Worm (Caenorhabditis elegans) whole organism, young adult: Measurements from ENCODE around the gene cct-7.
A peak's percentile ranks its signal among the peaks of the same experiment; 100 is the strongest.

ENCODE experiments used
- B0261.1 ChIP-seq: sonication (generic microtip); optimal IDR thresholded peaks from 2 replicates; lab custom pipeline; 2016; ENCODE audit warnings: mild to moderate bottlenecking, missing genetic modification characterization, moderate library complexity, missing compliant biosample characterization
- B0336.3 ChIP-seq: fragments of 200-800 bp; sonication (Bioruptor generic); IDR thresholded peaks from 2 replicates; pipeline ENCODE4 v1.3.6; 2022; ENCODE audit warnings: missing genetic modification characterization, missing compliant biosample characterization
- C06A6.2 ChIP-seq: fragments of 200-800 bp; sonication (Bioruptor generic); conservative IDR thresholded peaks from 2 replicates; pipeline ENCODE4 v1.3.6; 2022; ENCODE audit warnings: missing genetic modification characterization, missing compliant biosample characterization
- F10E7.11 ChIP-seq: sonication (generic microtip); optimal IDR thresholded peaks from 2 replicates; lab custom pipeline; 2017; ENCODE audit warnings: mild to moderate bottlenecking, missing genetic modification characterization, moderate library complexity, missing compliant biosample characterization
- F39B2.1 ChIP-seq: fragments of 200-800 bp; sonication (Bioruptor generic); IDR thresholded peaks from 2 replicates; pipeline ENCODE4 v1.3.6; 2022; ENCODE audit warnings: missing genetic modification reagents, missing genetic modification characterization, missing compliant biosample characterization
- F52B5.7 ChIP-seq: sonication (generic microtip); optimal IDR thresholded peaks from 2 replicates; lab custom pipeline; 2016; ENCODE audit warnings: mild to moderate bottlenecking, missing genetic modification characterization, missing compliant biosample characterization
- Y53F4B.3 ChIP-seq: fragments of 200-800 bp; sonication (Bioruptor generic); IDR thresholded peaks from 2 replicates; pipeline ENCODE4 v1.3.6; 2022; ENCODE audit warnings: missing genetic modification reagents, missing genetic modification characterization, missing compliant biosample characterization
- Y53G8AR.9 ChIP-seq: fragments of 200-800 bp; sonication (Bioruptor generic); conservative IDR thresholded peaks from 2 replicates; pipeline ENCODE4 v1.3.6; 2022; ENCODE audit warnings: missing genetic modification reagents, missing genetic modification characterization, missing compliant biosample characterization
- Y67H2A.10 ChIP-seq: fragments of 200-800 bp; sonication (Bioruptor generic); conservative IDR thresholded peaks from 2 replicates; pipeline ENCODE4 v1.3.6; 2022; ENCODE audit warnings: missing genetic modification reagents, missing genetic modification characterization, missing compliant biosample characterization
- attf-3 ChIP-seq: fragments of 200-800 bp; sonication (Bioruptor generic); conservative IDR thresholded peaks from 2 replicates; pipeline ENCODE4 v1.3.6; 2022; ENCODE audit warnings: missing genetic modification reagents, missing genetic modification characterization, missing compliant biosample characterization
- cebp-2 ChIP-seq: fragments of 200-800 bp; sonication (Bioruptor generic); IDR thresholded peaks from 2 replicates; pipeline ENCODE4 v1.3.6; 2022; ENCODE audit warnings: missing genetic modification characterization, missing compliant biosample characterization
- ceh-79 ChIP-seq: sonication (generic microtip); optimal IDR thresholded peaks from 2 replicates; lab custom pipeline; 2017; ENCODE audit warnings: mild to moderate bottlenecking, missing genetic modification characterization, missing compliant biosample characterization
- chd-7 ChIP-seq: sonication (generic microtip); optimal IDR thresholded peaks from 2 replicates; lab custom pipeline; 2016; ENCODE audit warnings: mild to moderate bottlenecking, missing genetic modification characterization, moderate library complexity, missing compliant biosample characterization
- dox-1 ChIP-seq: fragments of 200-800 bp; sonication (Bioruptor generic); IDR thresholded peaks from 2 replicates; pipeline ENCODE4 v1.3.6; 2022; ENCODE audit warnings: missing genetic modification reagents, missing genetic modification characterization, missing compliant biosample characterization
- dpff-1 ChIP-seq: sonication (generic microtip); optimal IDR thresholded peaks from 2 replicates; lab custom pipeline; 2017; ENCODE audit warnings: mild to moderate bottlenecking, missing genetic modification characterization, missing compliant biosample characterization
- egl-44 ChIP-seq: fragments of 200-800 bp; sonication (Bioruptor generic); IDR thresholded peaks from 2 replicates; pipeline ENCODE4 v1.3.6; 2022; ENCODE audit warnings: missing genetic modification reagents, missing genetic modification characterization, missing compliant biosample characterization
- egrh-3 ChIP-seq: fragments of 200-800 bp; sonication (Bioruptor generic); IDR thresholded peaks from 2 replicates; pipeline ENCODE4 v1.3.6; 2022; ENCODE audit warnings: missing genetic modification reagents, missing genetic modification characterization, missing compliant biosample characterization
- hlh-12 ChIP-seq: sonication (generic microtip); optimal IDR thresholded peaks from 2 replicates; lab custom pipeline; 2016; ENCODE audit warnings: missing genetic modification characterization, missing compliant biosample characterization
- hmg-1.2 ChIP-seq: fragments of 200-800 bp; sonication (Bioruptor generic); IDR thresholded peaks from 2 replicates; pipeline ENCODE4 v1.3.6; 2022; ENCODE audit warnings: missing genetic modification reagents, missing genetic modification characterization, missing compliant biosample characterization
- hsf-1 ChIP-seq: fragments of 200-800 bp; sonication (Bioruptor generic); IDR thresholded peaks from 2 replicates; pipeline ENCODE4 v1.3.6; 2022; ENCODE audit warnings: missing genetic modification reagents, missing genetic modification characterization, missing compliant biosample characterization
- let-526 ChIP-seq: fragments of 200-800 bp; sonication (Bioruptor generic); IDR thresholded peaks from 2 replicates; pipeline ENCODE4 v1.3.6; 2022; ENCODE audit warnings: missing genetic modification reagents, missing genetic modification characterization, missing compliant biosample characterization
- let-607 ChIP-seq, 2 experiments: fragments of 200-800 bp in 1 of 2; sonication (Bioruptor generic) in 1 of 2; sonication (generic microtip) in 1 of 2; optimal IDR thresholded peaks; 2 replicates each; lab custom pipeline; 2016 to 2018; ENCODE audit warnings: mild to moderate bottlenecking in 2 of 2, missing compliant biosample characterization in 2 of 2, missing genetic modification characterization in 2 of 2, moderate library complexity in 2 of 2, missing genotype in 1 of 2
- lin-40 ChIP-seq: sonication (generic microtip); optimal IDR thresholded peaks from 2 replicates; lab custom pipeline; 2016; ENCODE audit warnings: missing genetic modification characterization, mild to moderate bottlenecking, missing compliant biosample characterization, missing genotype, missing genetic modification reagents
- lin-54 ChIP-seq: fragments of 200-800 bp; sonication (Bioruptor generic); optimal IDR thresholded peaks from 2 replicates; lab custom pipeline; 2018; ENCODE audit warnings: mild to moderate bottlenecking, missing genetic modification characterization, missing compliant biosample characterization
- lsl-1 ChIP-seq: fragments of 200-800 bp; sonication (Bioruptor generic); optimal IDR thresholded peaks from 2 replicates; lab custom pipeline; 2018; ENCODE audit warnings: mild to moderate bottlenecking, missing genetic modification characterization, moderate library complexity, missing compliant biosample characterization
- lsy-27 ChIP-seq: sonication (generic microtip); optimal IDR thresholded peaks from 2 replicates; lab custom pipeline; 2017; ENCODE audit warnings: missing genetic modification characterization, mild to moderate bottlenecking, missing compliant biosample characterization, antibody characterized with exemption, missing genotype, borderline replicate concordance; ENCODE audit not compliant: insufficient read depth
- madf-10 ChIP-seq: sonication (generic microtip); optimal IDR thresholded peaks from 2 replicates; lab custom pipeline; 2016; ENCODE audit warnings: mild to moderate bottlenecking, missing genetic modification characterization, missing compliant biosample characterization
- madf-3 ChIP-seq: fragments of 200-800 bp; sonication (Bioruptor generic); IDR thresholded peaks from 2 replicates; pipeline ENCODE4 v1.3.6; 2022; ENCODE audit warnings: missing genetic modification reagents, missing genetic modification characterization, missing compliant biosample characterization
- madf-6 ChIP-seq: fragments of 200-800 bp; sonication (Bioruptor generic); IDR thresholded peaks from 2 replicates; pipeline ENCODE4 v1.3.6; 2022; ENCODE audit warnings: missing genetic modification reagents, missing genetic modification characterization, missing compliant biosample characterization
- madf-8 ChIP-seq: fragments of 200-800 bp; sonication (Bioruptor generic); conservative IDR thresholded peaks from 2 replicates; pipeline ENCODE4 v1.3.6; 2022; ENCODE audit warnings: missing genetic modification reagents, missing genetic modification characterization, missing compliant biosample characterization
- mcd-1 ChIP-seq: fragments of 200-800 bp; sonication (Bioruptor generic); IDR thresholded peaks from 2 replicates; pipeline ENCODE4 v1.3.6; 2022; ENCODE audit warnings: missing genetic modification reagents, missing genetic modification characterization, missing compliant biosample characterization
- mxl-1 ChIP-seq: sonication (generic microtip); optimal IDR thresholded peaks from 2 replicates; lab custom pipeline; 2016; ENCODE audit warnings: missing genetic modification characterization, missing compliant biosample characterization
- nhr-27 ChIP-seq: fragments of 200-800 bp; sonication (Bioruptor generic); optimal IDR thresholded peaks from 2 replicates; lab custom pipeline; 2018; ENCODE audit warnings: mild to moderate bottlenecking, missing genetic modification characterization, moderate library complexity, missing compliant biosample characterization
- pbrm-1 ChIP-seq: fragments of 200-800 bp; sonication (Bioruptor generic); IDR thresholded peaks from 2 replicates; pipeline ENCODE4 v1.3.6; 2022; ENCODE audit warnings: missing genetic modification reagents, missing genetic modification characterization, missing compliant biosample characterization
- pha-4 ChIP-seq: fragments of 150-350 bp; sonication (generic microtip); optimal IDR thresholded peaks from 2 replicates; lab custom pipeline; 2014; ENCODE audit warnings: missing biosample characterization, missing genetic modification reagents, missing genetic modification characterization
- repo-1 ChIP-seq: sonication (generic microtip); optimal IDR thresholded peaks from 2 replicates; lab custom pipeline; 2017; ENCODE audit warnings: mild to moderate bottlenecking, missing genetic modification characterization, missing compliant biosample characterization
- sea-2 ChIP-seq: fragments of 200-800 bp; sonication (Bioruptor generic); IDR thresholded peaks from 2 replicates; pipeline ENCODE4 v1.3.6; 2022; ENCODE audit warnings: missing genetic modification characterization, missing compliant biosample characterization
- snpc-1.3 ChIP-seq: sonication (generic microtip); optimal IDR thresholded peaks from 2 replicates; lab custom pipeline; 2017; ENCODE audit warnings: missing genetic modification characterization, mild to moderate bottlenecking, missing compliant biosample characterization, antibody characterized with exemption, moderate library complexity, missing genotype, missing genetic modification reagents; ENCODE audit not compliant: insufficient read depth
- snpc-4 ChIP-seq, 5 experiments: fragments of 150-350 bp in 1 of 5; sonication (generic microtip) in 4 of 5; optimal IDR thresholded peaks; 2 replicates each; lab custom pipeline; 2014 to 2018; ENCODE audit warnings: missing genetic modification characterization in 5 of 5, missing biosample characterization in 3 of 5, antibody characterized with exemption in 2 of 5, mild to moderate bottlenecking in 2 of 5, missing compliant biosample characterization in 2 of 5, missing genotype in 2 of 5, moderate library complexity in 2 of 5, missing genetic modification reagents in 1 of 5
- tbp1 ChIP-seq: fragments of 200-800 bp; sonication (Bioruptor generic); optimal IDR thresholded peaks from 2 replicates; lab custom pipeline; 2018; ENCODE audit warnings: mild to moderate bottlenecking, missing genetic modification characterization, missing compliant biosample characterization
- tlf-1 ChIP-seq: fragments of 200-800 bp; sonication (Bioruptor generic); optimal IDR thresholded peaks from 2 replicates; lab custom pipeline; 2018; ENCODE audit warnings: mild to moderate bottlenecking, missing genetic modification characterization, missing compliant biosample characterization
- zfh-2 ChIP-seq: fragments of 200-800 bp; sonication (Bioruptor generic); conservative IDR thresholded peaks from 2 replicates; pipeline ENCODE4 v1.3.6; 2022; ENCODE audit warnings: missing genetic modification reagents, missing genetic modification characterization, missing compliant biosample characterization
- zim-3 ChIP-seq: sonication (generic microtip); optimal IDR thresholded peaks from 2 replicates; lab custom pipeline; 2017; ENCODE audit warnings: mild to moderate bottlenecking, missing genetic modification characterization, moderate library complexity, missing compliant biosample characterization
- ztf-26 ChIP-seq: sonication (generic microtip); optimal IDR thresholded peaks from 2 replicates; lab custom pipeline; 2017; ENCODE audit warnings: missing genetic modification characterization, missing compliant biosample characterization
- ztf-28 ChIP-seq: fragments of 200-800 bp; sonication (Bioruptor generic); IDR thresholded peaks from 2 replicates; pipeline ENCODE4 v1.3.6; 2022; ENCODE audit warnings: missing genetic modification reagents, missing genetic modification characterization, missing compliant biosample characterization

Gene cct-7

DNA sequence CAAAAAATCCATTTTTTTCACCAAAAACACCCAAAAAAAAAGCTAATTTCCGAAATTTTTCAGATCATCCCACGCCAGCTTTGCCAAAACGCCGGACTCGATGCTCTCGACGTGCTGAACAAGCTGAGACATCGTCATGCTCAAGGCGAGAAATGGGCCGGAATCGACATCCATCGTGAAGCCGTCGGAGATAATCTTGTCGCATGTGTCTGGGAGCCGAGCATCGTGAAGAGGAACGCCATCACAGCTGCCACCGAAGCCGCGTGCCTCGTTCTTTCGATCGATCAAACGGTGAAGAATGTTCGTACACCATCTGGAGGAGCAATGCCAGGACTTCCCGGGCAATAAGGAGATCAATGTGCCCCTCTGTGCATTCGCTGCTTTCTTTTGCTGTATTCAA lies 2.8 kb downstream of the cct-7 start:
- no peak for TF ChIP-seq madf-8
- TF ChIP-seq zim-3 (tag; lab: Kevin White, UChicago): no peak
- TF ChIP-seq madf-3: 0 out of 2 replicates have a peak, but pooled peaks have one; percentile 65
- 0 out of 2 replicates have a peak, but pooled peaks have one; percentile 16 for TF ChIP-seq mcd-1
- no peak for TF ChIP-seq hlh-12 (tag; lab: Kevin White, UChicago)
- peak; percentile 74 for TF ChIP-seq zfh-2 (GFP tag; lab: Robert Waterston, UW)
- TF ChIP-seq F52B5.7 (tag; lab: Kevin White, UChicago): no peak
- no peak for TF ChIP-seq ztf-28 (GFP tag; lab: Robert Waterston, UW)

DNA sequence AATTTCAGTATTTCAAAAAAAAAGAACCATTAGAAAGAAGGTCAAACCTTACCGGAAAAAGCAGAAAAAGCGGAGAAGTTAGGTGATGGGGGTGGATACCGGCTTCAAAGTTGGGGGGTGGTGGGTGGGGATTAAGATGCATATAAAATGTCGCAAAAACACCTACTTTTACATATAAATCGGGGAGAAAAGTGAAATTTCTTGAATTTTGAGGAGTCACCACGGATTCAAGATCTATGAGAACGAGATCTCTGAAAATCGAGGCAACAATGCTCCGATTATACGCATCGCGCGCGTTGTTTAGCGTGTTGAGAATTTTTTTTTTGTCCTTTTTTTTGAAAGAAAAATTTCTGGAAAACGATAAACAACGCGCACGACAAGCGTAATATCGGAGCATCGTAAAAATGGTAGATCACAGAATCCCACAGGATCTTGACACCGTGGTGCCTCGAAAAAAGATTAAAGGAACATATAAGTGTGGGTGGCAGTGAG lies 3.5 kb downstream of the cct-7 start:
- TF ChIP-seq snpc-1.3: no peak
- peak; percentile 54 for TF ChIP-seq tlf-1 (GFP tag; lab: Kevin White, UChicago)
- no peak for TF ChIP-seq nhr-27
- peak; percentile 64 for TF ChIP-seq attf-3 (GFP tag; lab: Robert Waterston, UW)
- peak; percentile 59 for TF ChIP-seq ztf-26 (tag; lab: Kevin White, UChicago)
- TF ChIP-seq B0261.1 (tag; lab: Kevin White, UChicago): peak; percentile 38
- TF ChIP-seq let-526 (GFP tag; lab: Robert Waterston, UW): 0 out of 2 replicates have a peak, but pooled peaks have one; percentile 28
- TF ChIP-seq Y67H2A.10: no peak
- peak; percentile 48 for TF ChIP-seq hmg-1.2 (GFP tag; lab: Robert Waterston, UW)
- TF ChIP-seq F10E7.11 (tag; lab: Kevin White, UChicago): peak; percentile 93
- TF ChIP-seq let-607 (tag; optimal IDR thresholded peaks at IDR 0.05; lab: Kevin White, UChicago): peak in 1 of 2 experiments; percentile 40
- TF ChIP-seq snpc-4 (GFP tag; optimal IDR thresholded peaks at IDR 0.05; lab: Kevin White, UChicago): peak; percentile 8
- TF ChIP-seq snpc-4 (tag; optimal IDR thresholded peaks at IDR 0.05; lab: Kevin White, UChicago): peak in 2 of 4 experiments; percentile 15 to 17
- TF ChIP-seq pha-4 (tag; lab: Kevin White, UChicago): no peak
- peak; percentile 87 for TF ChIP-seq repo-1
- TF ChIP-seq lsl-1 (GFP tag; lab: Kevin White, UChicago): peak; percentile 46
- TF ChIP-seq madf-3: peak; percentile 61; the same call in 1 of the 2 replicates
- TF ChIP-seq Y53G8AR.9 (GFP tag; lab: Robert Waterston, UW): peak; percentile 81
- peak; percentile 21; the same call in 1 of the 2 replicates for TF ChIP-seq F39B2.1 (GFP tag; lab: Robert Waterston, UW)
- TF ChIP-seq cebp-2 (GFP tag; lab: Robert Waterston, UW): peak; percentile 59; the same call in 1 of the 2 replicates
- peak; percentile 3 for TF ChIP-seq lin-40 (tag; lab: Kevin White, UChicago)
- peak; percentile 59 for TF ChIP-seq dox-1 (GFP tag; lab: Robert Waterston, UW)
- TF ChIP-seq dpff-1 (tag; lab: Kevin White, UChicago): peak; percentile 69
- TF ChIP-seq egrh-3 (GFP tag; lab: Robert Waterston, UW): no peak
- TF ChIP-seq madf-10 (tag; lab: Kevin White, UChicago): peak; percentile 20
- TF ChIP-seq sea-2 (GFP tag; lab: Robert Waterston, UW): no peak
- peak; percentile 82 for TF ChIP-seq zim-3 (tag; lab: Kevin White, UChicago)
- TF ChIP-seq B0336.3 (GFP tag; lab: Robert Waterston, UW): peak; percentile 94
- TF ChIP-seq lsy-27: no peak
- TF ChIP-seq tbp1 (GFP tag; lab: Kevin White, UChicago): peak; percentile 58
- peak; percentile 32; the same call in 1 of the 2 replicates for TF ChIP-seq egl-44 (GFP tag; lab: Robert Waterston, UW)
- peak; percentile 67; the same call in 1 of the 2 replicates for TF ChIP-seq pbrm-1 (GFP tag; lab: Robert Waterston, UW)
- peak; percentile 91 for TF ChIP-seq chd-7
- TF ChIP-seq mxl-1 (tag; lab: Kevin White, UChicago): peak; percentile 9
- no peak for TF ChIP-seq Y53F4B.3
- TF ChIP-seq ceh-79 (tag; lab: Kevin White, UChicago): peak; percentile 98
- TF ChIP-seq C06A6.2: no peak
- TF ChIP-seq hsf-1 (GFP tag; lab: Robert Waterston, UW): peak; percentile 65
- peak; percentile 60 for TF ChIP-seq lin-54
- peak; percentile 70 for TF ChIP-seq mcd-1
- TF ChIP-seq madf-6 (GFP tag; lab: Robert Waterston, UW): peak; percentile 74
